Fruit fly (Drosophila melanogaster) S2 (cell line): ENCODE results near the gene CG16789.

Experiments used
- CG8478 ChIP-seq: fragments of >200 bp; optimal IDR thresholded peaks from 2 replicates; lab custom pipeline; 2018
- CTCF ChIP-seq, 2 experiments: fragments of >200 bp; optimal IDR thresholded peaks; 2 replicates each; lab custom pipeline; 2018

DNA sequence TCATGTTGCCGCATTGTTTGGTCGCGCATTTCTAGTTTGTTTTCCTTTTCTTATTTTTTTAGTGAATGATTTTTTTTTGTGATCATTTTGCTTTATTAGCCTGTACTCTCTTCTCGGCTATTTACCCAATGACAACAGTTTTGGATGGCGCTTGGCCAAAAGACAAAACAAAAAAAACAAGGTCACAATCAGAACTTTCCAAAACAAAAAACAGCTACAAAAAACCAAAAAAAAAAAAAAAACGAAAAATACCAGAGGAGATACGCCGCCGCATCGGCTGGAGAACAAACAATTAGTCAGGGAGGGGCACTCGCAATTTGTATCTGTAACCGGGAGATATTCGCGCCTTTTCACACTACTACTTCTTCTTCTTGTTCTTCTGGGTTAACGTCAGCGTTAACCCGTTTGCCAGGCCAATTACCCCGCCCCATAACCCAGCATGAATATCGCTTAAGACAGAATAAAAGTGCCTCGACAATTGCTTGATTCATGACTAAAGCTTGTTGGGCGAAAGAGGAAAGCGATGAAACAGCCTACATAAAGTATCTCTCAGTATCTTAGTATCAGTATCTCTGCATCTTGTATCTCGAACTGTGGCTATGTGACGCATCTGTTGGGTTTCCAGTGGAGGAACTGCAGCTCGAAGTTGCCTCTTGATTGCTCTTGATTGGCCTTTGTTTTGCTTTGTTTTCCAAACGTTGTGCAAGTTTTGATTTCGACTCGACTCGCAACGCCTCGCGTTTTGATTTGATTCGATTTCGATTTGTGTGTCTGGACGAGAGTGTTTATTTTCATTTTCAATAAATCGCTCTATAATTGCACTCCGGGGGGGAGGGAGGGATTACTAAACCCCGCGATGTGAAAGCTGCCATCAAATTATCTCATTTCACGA lies 41.2 kb downstream of the CG16789 start:
- no peak for TF ChIP-seq CG8478 (lab: Kevin White, UChicago)
- TF ChIP-seq CTCF (optimal IDR thresholded peaks at IDR 0.05; lab: Kevin White, UChicago): no peak
